Worm (Caenorhabditis elegans): ENCODE measurements around the gene Y7A9A.1.

Gene Y7A9A.1

ce11 chrIV:16180898-16181482 is 15.8 kb upstream of the Y7A9A.1 start:
- no peak for TF ChIP-seq klf-2 (GFP tag; conservative IDR thresholded peaks at IDR 0.05)
- no peak for TF ChIP-seq cog-1 (tag; optimal IDR thresholded peaks at IDR 0.05)
- no peak for TF ChIP-seq ztf-23 (GFP tag; IDR thresholded peaks at IDR 0.05)
- no peak for TF ChIP-seq med-1 (GFP tag; optimal IDR thresholded peaks at IDR 0.05; ENCODE audit: insufficient read depth)
- TF ChIP-seq ref-1 (GFP tag; conservative IDR thresholded peaks at IDR 0.05) = no peak
- no peak for TF ChIP-seq ztf-29 (GFP tag; IDR thresholded peaks at IDR 0.05)
- TF ChIP-seq tab-1 (GFP tag; IDR thresholded peaks at IDR 0.05) = no peak
- no peak for TF ChIP-seq T22C8.4 (GFP tag; IDR thresholded peaks at IDR 0.05)
- no peak for TF ChIP-seq flt-1 (GFP tag; IDR thresholded peaks at IDR 0.05)

DNA sequence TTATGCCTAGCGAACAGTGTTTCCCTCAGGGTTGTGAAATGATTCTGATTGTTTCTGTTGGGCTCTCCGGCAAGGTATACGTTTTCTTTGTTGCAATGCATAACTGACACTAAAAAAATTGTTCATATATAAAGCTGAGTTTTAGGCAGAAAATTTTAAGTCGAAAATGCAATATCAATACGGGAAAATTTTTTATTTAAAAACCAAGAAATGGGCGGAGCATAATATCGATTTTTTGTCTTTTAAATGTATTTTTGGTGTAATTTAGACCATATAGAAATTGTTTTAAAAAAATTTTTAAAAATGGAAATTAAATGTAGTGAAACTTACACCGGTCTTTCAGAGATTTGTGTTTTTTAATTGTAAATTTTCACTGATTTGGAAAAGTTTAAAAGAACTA is 12.3 kb upstream of the Y7A9A.1 start, which contains the start of gene Y105C5B.1413:
Y105C5B.1413 (minus strand) TSS at position 101 of the 400 bp plus-strand sequence.
- TF ChIP-seq ztf-23 (GFP tag; IDR thresholded peaks at IDR 0.05) (no peak), med-1 (GFP tag; optimal IDR thresholded peaks at IDR 0.05; ENCODE audit: insufficient read depth) (no peak), flt-1 (GFP tag; IDR thresholded peaks at IDR 0.05) (no peak), klf-2 (GFP tag; conservative IDR thresholded peaks at IDR 0.05) (no peak), ref-1 (GFP tag; conservative IDR thresholded peaks at IDR 0.05) (no peak), tab-1 (GFP tag; IDR thresholded peaks at IDR 0.05) (no peak), cog-1 (tag; optimal IDR thresholded peaks at IDR 0.05) (no peak), ztf-29 (GFP tag; IDR thresholded peaks at IDR 0.05) (no peak), T22C8.4 (GFP tag; IDR thresholded peaks at IDR 0.05) (no peak)

DNA sequence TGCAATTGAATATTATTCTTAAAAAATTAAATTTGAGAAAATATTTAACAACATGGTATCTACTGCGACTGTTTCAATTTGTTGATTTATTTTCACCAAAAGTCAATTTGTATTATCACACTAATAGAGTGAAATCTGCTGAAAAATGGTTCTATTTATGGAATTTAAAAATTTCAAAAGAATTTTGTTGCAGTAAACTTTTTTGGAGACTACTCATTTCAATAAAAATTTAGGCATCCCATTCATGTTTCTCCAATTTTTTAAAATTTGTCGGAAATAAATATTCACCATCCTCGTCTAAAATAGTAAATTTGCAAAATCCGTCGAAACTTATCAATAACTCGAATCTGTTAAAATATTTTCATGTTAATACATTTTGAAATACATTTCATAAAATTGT is 10.8 kb upstream of the Y7A9A.1 start:
- no peak for TF ChIP-seq tab-1 (GFP tag; IDR thresholded peaks at IDR 0.05)
- TF ChIP-seq ztf-29 (GFP tag; IDR thresholded peaks at IDR 0.05) = no peak
- TF ChIP-seq flt-1 (GFP tag; IDR thresholded peaks at IDR 0.05) = no peak
- TF ChIP-seq ref-1 (GFP tag; conservative IDR thresholded peaks at IDR 0.05) = no peak
- no peak for TF ChIP-seq ztf-23 (GFP tag; IDR thresholded peaks at IDR 0.05)
- no peak for TF ChIP-seq klf-2 (GFP tag; conservative IDR thresholded peaks at IDR 0.05)
- TF ChIP-seq T22C8.4 (GFP tag; IDR thresholded peaks at IDR 0.05) = no peak
- no peak for TF ChIP-seq med-1 (GFP tag; optimal IDR thresholded peaks at IDR 0.05; ENCODE audit: insufficient read depth)
- no peak for TF ChIP-seq cog-1 (tag; optimal IDR thresholded peaks at IDR 0.05)

DNA sequence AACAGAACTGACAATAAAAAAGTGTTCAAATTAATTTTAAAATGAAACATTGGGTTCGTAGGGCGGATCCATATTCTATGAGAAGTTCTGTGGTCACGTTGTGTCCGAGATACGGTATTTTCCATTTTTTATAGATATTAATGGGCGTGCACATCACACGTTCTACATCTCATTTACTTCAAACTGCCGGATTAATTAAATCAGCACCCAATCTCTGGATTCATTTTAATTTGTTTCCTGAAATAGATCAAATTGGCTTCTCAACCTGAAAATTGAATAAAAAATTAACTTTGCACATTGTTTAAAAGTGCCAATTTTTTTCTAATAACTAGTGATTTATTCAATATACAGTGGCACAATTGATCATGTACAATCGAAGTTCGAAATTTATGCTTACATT is 5.2 kb upstream of the Y7A9A.1 start:
- no peak for TF ChIP-seq cog-1 (tag; optimal IDR thresholded peaks at IDR 0.05)
- TF ChIP-seq T22C8.4 (GFP tag; IDR thresholded peaks at IDR 0.05) = no peak
- TF ChIP-seq ref-1 (GFP tag; conservative IDR thresholded peaks at IDR 0.05) = no peak
- TF ChIP-seq ztf-23 (GFP tag; IDR thresholded peaks at IDR 0.05) = no peak
- no peak for TF ChIP-seq med-1 (GFP tag; optimal IDR thresholded peaks at IDR 0.05; ENCODE audit: insufficient read depth)
- TF ChIP-seq tab-1 (GFP tag; IDR thresholded peaks at IDR 0.05) = no peak
- no peak for TF ChIP-seq flt-1 (GFP tag; IDR thresholded peaks at IDR 0.05)
- TF ChIP-seq klf-2 (GFP tag; conservative IDR thresholded peaks at IDR 0.05) = no peak
- no peak for TF ChIP-seq ztf-29 (GFP tag; IDR thresholded peaks at IDR 0.05)

DNA sequence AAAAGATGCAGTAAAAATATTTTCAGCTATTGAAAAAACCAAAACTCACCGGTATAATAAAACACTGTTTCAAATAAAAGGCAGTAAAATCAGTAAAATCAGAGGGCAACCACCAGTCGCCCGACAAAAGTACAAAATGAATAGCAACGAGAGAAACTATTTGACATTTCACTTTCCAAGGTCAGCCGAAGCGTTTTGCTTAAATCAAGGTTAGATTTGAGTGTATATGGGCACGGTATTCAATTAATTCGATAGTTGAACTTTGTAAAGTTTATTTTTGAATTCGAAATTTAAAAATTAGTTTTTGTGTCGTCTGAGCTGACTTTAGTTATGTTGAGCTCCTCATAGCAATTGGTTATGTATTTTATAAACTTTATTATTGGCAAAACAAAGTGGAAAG is 4.1 kb upstream of the Y7A9A.1 start:
- no peak for TF ChIP-seq T22C8.4 (GFP tag; IDR thresholded peaks at IDR 0.05)
- no peak for TF ChIP-seq ztf-29 (GFP tag; IDR thresholded peaks at IDR 0.05)
- no peak for TF ChIP-seq tab-1 (GFP tag; IDR thresholded peaks at IDR 0.05)
- no peak for TF ChIP-seq flt-1 (GFP tag; IDR thresholded peaks at IDR 0.05)
- no peak for TF ChIP-seq ztf-23 (GFP tag; IDR thresholded peaks at IDR 0.05)
- TF ChIP-seq med-1 (GFP tag; optimal IDR thresholded peaks at IDR 0.05; ENCODE audit: insufficient read depth) = no peak
- TF ChIP-seq klf-2 (GFP tag; conservative IDR thresholded peaks at IDR 0.05) = no peak
- TF ChIP-seq cog-1 (tag; optimal IDR thresholded peaks at IDR 0.05) = no peak
- TF ChIP-seq ref-1 (GFP tag; conservative IDR thresholded peaks at IDR 0.05) = no peak

- TF ChIP-seq tab-1 (GFP tag; IDR thresholded peaks at IDR 0.05) = no peak
- TF ChIP-seq flt-1 (GFP tag; IDR thresholded peaks at IDR 0.05) = no peak
- TF ChIP-seq med-1 (GFP tag; optimal IDR thresholded peaks at IDR 0.05; ENCODE audit: insufficient read depth) = no peak
- TF ChIP-seq ztf-23 (GFP tag; IDR thresholded peaks at IDR 0.05) = no peak
- TF ChIP-seq ref-1 (GFP tag; conservative IDR thresholded peaks at IDR 0.05) = no peak
- no peak for TF ChIP-seq klf-2 (GFP tag; conservative IDR thresholded peaks at IDR 0.05)
- TF ChIP-seq T22C8.4 (GFP tag; IDR thresholded peaks at IDR 0.05) = no peak
- TF ChIP-seq ztf-29 (GFP tag; IDR thresholded peaks at IDR 0.05) = no peak
- TF ChIP-seq cog-1 (tag; optimal IDR thresholded peaks at IDR 0.05) = no peak
Measured at ce11 chrIV:16199831-16200230, 3.0 kb downstream of the Y7A9A.1 start.

- no peak for TF ChIP-seq ztf-23 (GFP tag; IDR thresholded peaks at IDR 0.05)
- TF ChIP-seq ztf-29 (GFP tag; IDR thresholded peaks at IDR 0.05) = no peak
- TF ChIP-seq cog-1 (tag; optimal IDR thresholded peaks at IDR 0.05) = no peak
- no peak for TF ChIP-seq tab-1 (GFP tag; IDR thresholded peaks at IDR 0.05)
- TF ChIP-seq T22C8.4 (GFP tag; IDR thresholded peaks at IDR 0.05) = no peak
- no peak for TF ChIP-seq med-1 (GFP tag; optimal IDR thresholded peaks at IDR 0.05; ENCODE audit: insufficient read depth)
- TF ChIP-seq klf-2 (GFP tag; conservative IDR thresholded peaks at IDR 0.05) = no peak
- TF ChIP-seq flt-1 (GFP tag; IDR thresholded peaks at IDR 0.05) = no peak
- no peak for TF ChIP-seq ref-1 (GFP tag; conservative IDR thresholded peaks at IDR 0.05)
Measured at ce11 chrIV:16202074-16202473, 5.3 kb downstream of the Y7A9A.1 start, which contains the start of gene H25K10.1. Gene H25K10.1 (plus strand): TSS chrIV:16202374.

- no peak for TF ChIP-seq flt-1 (GFP tag; IDR thresholded peaks at IDR 0.05)
- TF ChIP-seq tab-1 (GFP tag; IDR thresholded peaks at IDR 0.05) = no peak
- TF ChIP-seq cog-1 (tag; optimal IDR thresholded peaks at IDR 0.05) = no peak
- TF ChIP-seq T22C8.4 (GFP tag; IDR thresholded peaks at IDR 0.05) = no peak
- TF ChIP-seq klf-2 (GFP tag; conservative IDR thresholded peaks at IDR 0.05) = no peak
- TF ChIP-seq ztf-29 (GFP tag; IDR thresholded peaks at IDR 0.05) = no peak
- TF ChIP-seq med-1 (GFP tag; optimal IDR thresholded peaks at IDR 0.05; ENCODE audit: insufficient read depth) = no peak
- no peak for TF ChIP-seq ref-1 (GFP tag; conservative IDR thresholded peaks at IDR 0.05)
- no peak for TF ChIP-seq ztf-23 (GFP tag; IDR thresholded peaks at IDR 0.05)
Measured at ce11 chrIV:16203373-16203772, 6.6 kb downstream of the Y7A9A.1 start.

ce11 chrIV:16210913-16211312 is 14.1 kb downstream of the Y7A9A.1 start, which contains the start of gene H25K10.2:
Gene H25K10.2 (minus strand): TSS chrIV:16211013.
- TF ChIP-seq klf-2 (GFP tag; conservative IDR thresholded peaks at IDR 0.05) = no peak
- no peak for TF ChIP-seq cog-1 (tag; optimal IDR thresholded peaks at IDR 0.05)
- no peak for TF ChIP-seq T22C8.4 (GFP tag; IDR thresholded peaks at IDR 0.05)
- TF ChIP-seq ztf-23 (GFP tag; IDR thresholded peaks at IDR 0.05) = no peak
- TF ChIP-seq tab-1 (GFP tag; IDR thresholded peaks at IDR 0.05) = no peak
- no peak for TF ChIP-seq ztf-29 (GFP tag; IDR thresholded peaks at IDR 0.05)
- no peak for TF ChIP-seq med-1 (GFP tag; optimal IDR thresholded peaks at IDR 0.05; ENCODE audit: insufficient read depth)
- TF ChIP-seq ref-1 (GFP tag; conservative IDR thresholded peaks at IDR 0.05) = no peak
- TF ChIP-seq flt-1 (GFP tag; IDR thresholded peaks at IDR 0.05) = no peak

All from whole organism, midembryonic.